Worm (Caenorhabditis elegans): ENCODE data around the gene ufd-3.

- no peak for TF ChIP-seq hlh-17 (GFP tag; optimal IDR thresholded peaks at IDR 0.05; ENCODE audit: borderline replicate concordance)
- no peak for TF ChIP-seq aha-1 (tag; optimal IDR thresholded peaks at IDR 0.05)
- no peak for TF ChIP-seq sox-4 (tag; optimal IDR thresholded peaks at IDR 0.05)
- TF ChIP-seq unc-62 (GFP tag; optimal IDR thresholded peaks at IDR 0.05), result no peak
- no peak for TF ChIP-seq lin-15B (tag; optimal IDR thresholded peaks at IDR 0.05)
- TF ChIP-seq lin-39 (tag; optimal IDR thresholded peaks at IDR 0.05), result no peak
- TF ChIP-seq ztf-11 (tag; optimal IDR thresholded peaks at IDR 0.05), result no peak
- TF ChIP-seq nhr-11 (tag; optimal IDR thresholded peaks at IDR 0.05), result no peak
- no peak for TF ChIP-seq C04F5.9 (tag; optimal IDR thresholded peaks at IDR 0.05)
- TF ChIP-seq skn-1 (tag; optimal IDR thresholded peaks at IDR 0.05), result no peak
- no peak for TF ChIP-seq ces-1 (GFP tag; optimal IDR thresholded peaks at IDR 0.05)
- no peak for TF ChIP-seq snpc-4 (tag; optimal IDR thresholded peaks at IDR 0.05)
These were observed 4.9 kb upstream of the ufd-3 start for ce11 chrII:9935664-9936063.
